Worm (Caenorhabditis elegans) whole organism, L1 larva: Measurements from ENCODE around the gene Y73F8A.22.

Experiments used
- C04F5.9 ChIP-seq: sonication (generic microtip); optimal IDR thresholded peaks from 2 replicates; lab custom pipeline; 2016; ENCODE audit warnings: missing genetic modification characterization, missing compliant biosample characterization
- C34B4.2 ChIP-seq: sonication (generic microtip); optimal IDR thresholded peaks from 2 replicates; lab custom pipeline; 2017; ENCODE audit warnings: mild to moderate bottlenecking, missing genetic modification characterization, missing compliant biosample characterization
- F16B12.6 ChIP-seq: fragments of 150-350 bp; optimal IDR thresholded peaks from 2 replicates; lab custom pipeline; 2014; ENCODE audit warnings: missing biosample characterization, missing genetic modification characterization
- Y116A8C.19 ChIP-seq: sonication (generic microtip); optimal IDR thresholded peaks from 2 replicates; lab custom pipeline; 2016; ENCODE audit warnings: missing compliant biosample characterization, missing genetic modification characterization, borderline replicate concordance
- aha-1 ChIP-seq: fragments of 150-350 bp; optimal IDR thresholded peaks from 2 replicates; lab custom pipeline; 2014; ENCODE audit warnings: missing biosample characterization, missing genetic modification characterization
- aly-2 ChIP-seq: fragments of 150-350 bp; optimal IDR thresholded peaks from 2 replicates; lab custom pipeline; 2014; ENCODE audit warnings: missing biosample characterization, missing genetic modification characterization
- ama-1 ChIP-seq: fragments of 150-350 bp; optimal IDR thresholded peaks from 2 replicates; lab custom pipeline; 2014
- ceh-90 ChIP-seq: sonication (generic microtip); optimal IDR thresholded peaks from 2 replicates; lab custom pipeline; 2016; ENCODE audit warnings: missing genetic modification characterization, missing compliant biosample characterization
- ces-1 ChIP-seq: fragments of 150-350 bp; optimal IDR thresholded peaks from 2 replicates; lab custom pipeline; 2014; ENCODE audit warnings: missing biosample characterization, missing genetic modification reagents, missing genetic modification characterization
- dpl-1 ChIP-seq, 3 experiments: fragments of 150-350 bp in 2 of 3; sonication (generic microtip) in 1 of 3; optimal IDR thresholded peaks; 2 replicates each; lab custom pipeline; 2014 to 2017; ENCODE audit warnings: missing biosample characterization in 3 of 3, missing genetic modification characterization in 3 of 3, missing genetic modification reagents in 3 of 3
- dsc-1 ChIP-seq: sonication (generic microtip); optimal IDR thresholded peaks from 2 replicates; lab custom pipeline; 2016; ENCODE audit warnings: mild to moderate bottlenecking, missing genetic modification characterization, missing compliant biosample characterization
- efl-1 ChIP-seq, 4 experiments: fragments of 150-350 bp; optimal IDR thresholded peaks in 3 of 4; peaks in 1 of 4; 1 replicate in 1 of 4; 2 replicates in 3 of 4; lab custom pipeline; 2014; ENCODE audit warnings: missing biosample characterization in 2 of 4, missing genetic modification characterization in 2 of 4, missing genetic modification reagents in 2 of 4
- efl-3 ChIP-seq: fragments of 200-800 bp; sonication (Bioruptor generic); optimal IDR thresholded peaks from 2 replicates; lab custom pipeline; 2018; ENCODE audit warnings: mild to moderate bottlenecking, missing genetic modification characterization, missing compliant biosample characterization
- egl-13 ChIP-seq: sonication (generic microtip); optimal IDR thresholded peaks from 2 replicates; lab custom pipeline; 2016; ENCODE audit warnings: missing genotype, missing genetic modification reagents, missing genetic modification characterization, missing compliant biosample characterization
- egl-27 ChIP-seq, 2 experiments: fragments of 150-350 bp in 1 of 2; sonication (generic microtip); optimal IDR thresholded peaks; 3 replicates each; lab custom pipeline; 2017 to 2018; ENCODE audit warnings: missing biosample characterization in 2 of 2, missing genetic modification characterization in 2 of 2, missing genetic modification reagents in 2 of 2
- fkh-8 ChIP-seq: sonication (generic microtip); optimal IDR thresholded peaks from 2 replicates; lab custom pipeline; 2016; ENCODE audit warnings: mild to moderate bottlenecking, missing genetic modification characterization, missing compliant biosample characterization
- fos-1 ChIP-seq: fragments of 150-350 bp; optimal IDR thresholded peaks from 2 replicates; lab custom pipeline; 2014; ENCODE audit warnings: missing biosample characterization, missing genetic modification characterization
- hpl-2 ChIP-seq: fragments of 150-350 bp; optimal IDR thresholded peaks from 2 replicates; lab custom pipeline; 2014; ENCODE audit warnings: missing biosample characterization, missing genetic modification reagents, missing genetic modification characterization
- irx-1 ChIP-seq: sonication (generic microtip); optimal IDR thresholded peaks from 2 replicates; lab custom pipeline; 2016; ENCODE audit warnings: missing genetic modification characterization, missing compliant biosample characterization
- jun-1 ChIP-seq: fragments of 150-350 bp; optimal IDR thresholded peaks from 2 replicates; lab custom pipeline; 2014; ENCODE audit warnings: missing biosample characterization, missing genetic modification reagents, missing genetic modification characterization
- lin-15B ChIP-seq: fragments of 150-350 bp; sonication (generic microtip); optimal IDR thresholded peaks from 3 replicates; lab custom pipeline; 2014; ENCODE audit warnings: missing biosample characterization, missing genetic modification characterization
- lin-39 ChIP-seq: fragments of 150-350 bp; optimal IDR thresholded peaks from 2 replicates; lab custom pipeline; 2014; ENCODE audit warnings: missing biosample characterization, missing genetic modification reagents, missing genetic modification characterization
- lir-3 ChIP-seq: sonication (generic microtip); optimal IDR thresholded peaks from 2 replicates; lab custom pipeline; 2016; ENCODE audit warnings: mild to moderate bottlenecking, missing genetic modification characterization, moderate library complexity, missing compliant biosample characterization; ENCODE audit not compliant: poor library complexity
- lsy-2 ChIP-seq, 2 experiments: fragments of 150-350 bp; optimal IDR thresholded peaks; 2 replicates each; lab custom pipeline; 2014; ENCODE audit warnings: missing biosample characterization in 2 of 2, missing genetic modification characterization in 2 of 2
- mdl-1 ChIP-seq, 2 experiments: fragments of 150-350 bp; optimal IDR thresholded peaks; 2 replicates each; lab custom pipeline; 2014 to 2017; ENCODE audit warnings: missing biosample characterization in 2 of 2, missing genetic modification characterization in 2 of 2, inconsistent platforms in 1 of 2
- mep-1 ChIP-seq: fragments of 150-350 bp; optimal IDR thresholded peaks from 2 replicates; lab custom pipeline; 2014; ENCODE audit warnings: missing biosample characterization, missing genetic modification characterization
- nhr-237 ChIP-seq: fragments of 150-350 bp; optimal IDR thresholded peaks from 2 replicates; lab custom pipeline; 2014; ENCODE audit warnings: missing biosample characterization, missing genetic modification characterization
- nhr-28 ChIP-seq: fragments of 150-350 bp; optimal IDR thresholded peaks from 2 replicates; lab custom pipeline; 2014; ENCODE audit warnings: missing biosample characterization, missing genetic modification characterization
- nhr-71 ChIP-seq: sonication (generic microtip); optimal IDR thresholded peaks from 2 replicates; lab custom pipeline; 2016; ENCODE audit warnings: mild to moderate bottlenecking, missing genetic modification characterization, moderate library complexity, missing compliant biosample characterization
- nhr-76 ChIP-seq: sonication (generic microtip); optimal IDR thresholded peaks from 2 replicates; lab custom pipeline; 2017; ENCODE audit warnings: missing biosample characterization, missing genetic modification characterization
- nhr-84 ChIP-seq: sonication (generic microtip); optimal IDR thresholded peaks from 2 replicates; lab custom pipeline; 2017; ENCODE audit warnings: missing biosample characterization, missing genetic modification characterization
- nhr-90 ChIP-seq: sonication (generic microtip); optimal IDR thresholded peaks from 2 replicates; lab custom pipeline; 2016; ENCODE audit warnings: mild to moderate bottlenecking, missing genetic modification characterization, missing compliant biosample characterization; ENCODE audit not compliant: poor library complexity
- pag-3 ChIP-seq: sonication (generic microtip); optimal IDR thresholded peaks from 2 replicates; lab custom pipeline; 2017; ENCODE audit warnings: missing genetic modification characterization, mild to moderate bottlenecking, missing compliant biosample characterization, antibody characterized with exemption, borderline replicate concordance; ENCODE audit not compliant: insufficient read depth
- rnt-1 ChIP-seq: sonication (generic microtip); optimal IDR thresholded peaks from 2 replicates; lab custom pipeline; 2016; ENCODE audit warnings: mild to moderate bottlenecking, missing genetic modification characterization, moderate library complexity, missing compliant biosample characterization
- sup-37 ChIP-seq: fragments of 200-800 bp; sonication (Bioruptor generic); optimal IDR thresholded peaks from 2 replicates; lab custom pipeline; 2018; ENCODE audit warnings: mild to moderate bottlenecking, missing genetic modification characterization, missing compliant biosample characterization
- tlp-1 ChIP-seq: fragments of 150-350 bp; optimal IDR thresholded peaks from 2 replicates; lab custom pipeline; 2014; ENCODE audit warnings: missing biosample characterization, missing genetic modification characterization
- unc-30 ChIP-seq: sonication (generic microtip); optimal IDR thresholded peaks from 2 replicates; lab custom pipeline; 2017; ENCODE audit warnings: missing biosample characterization, missing genetic modification characterization
- unc-98 ChIP-seq: fragments of 200-800 bp; sonication (Bioruptor generic); IDR thresholded peaks from 2 replicates; pipeline ENCODE4 v1.3.6; 2022; ENCODE audit warnings: missing genetic modification characterization, missing compliant biosample characterization
- vab-15 ChIP-seq: sonication (generic microtip); optimal IDR thresholded peaks from 2 replicates; lab custom pipeline; 2017; ENCODE audit warnings: missing genotype, mild to moderate bottlenecking, missing genetic modification characterization, missing compliant biosample characterization
- ztf-11 ChIP-seq, 2 experiments: sonication (generic microtip); optimal IDR thresholded peaks; 2 replicates each; lab custom pipeline; 2016 to 2017; ENCODE audit warnings: missing genetic modification characterization in 2 of 2, missing biosample characterization in 1 of 2, missing compliant biosample characterization in 1 of 2
- ztf-4 ChIP-seq: fragments of 150-350 bp; optimal IDR thresholded peaks from 2 replicates; lab custom pipeline; 2014; ENCODE audit warnings: missing biosample characterization, missing genetic modification characterization

Gene Y73F8A.22

ce11 chrIV:15471430-15471829, 30.2 kb upstream of the Y73F8A.22 start, which contains the start of gene ntl-11 (continued):
- TF ChIP-seq lsy-2 (tag; optimal IDR thresholded peaks at IDR 0.05; lab: Kevin White, UChicago) = peak; percentile 96 to 97
- peak; percentile 97 for TF ChIP-seq nhr-90 (tag; lab: Kevin White, UChicago)
- TF ChIP-seq aly-2 (tag; lab: Kevin White, UChicago) = peak; percentile 96
- TF ChIP-seq ztf-11 (tag; optimal IDR thresholded peaks at IDR 0.05; lab: Kevin White, UChicago) = peak in 1 of 2 experiments; percentile 88
- TF ChIP-seq C34B4.2 (tag; lab: Kevin White, UChicago) = peak; percentile 87
- TF ChIP-seq efl-3 = peak; percentile 66
- peak; percentile 97 for TF ChIP-seq lin-39 (tag; lab: Kevin White, UChicago)
- TF ChIP-seq F16B12.6 = peak; percentile 69
- TF ChIP-seq irx-1 = peak; percentile 96
- TF ChIP-seq aha-1 (tag; lab: Kevin White, UChicago) = peak; percentile 89
- peak; percentile 95 for TF ChIP-seq egl-13
- peak; percentile 86 to 91 (median 88) for TF ChIP-seq dpl-1 (GFP tag; optimal IDR thresholded peaks at IDR 0.05; lab: Kevin White, UChicago)
- TF ChIP-seq ces-1 (GFP tag; lab: Kevin White, UChicago) = no peak
- no peak for TF ChIP-seq lir-3
- TF ChIP-seq pag-3 = peak; percentile 65
- peak; percentile 98 for TF ChIP-seq fkh-8
- peak; percentile 94 to 97 for TF ChIP-seq efl-1 (optimal IDR thresholded peaks at IDR 0.05; lab: Kevin White, UChicago)
- TF ChIP-seq efl-1 (GFP tag; optimal IDR thresholded peaks at IDR 0.05 in 1 of 2; lab: Kevin White, UChicago) = peak; percentile 86 to 99
- no peak for TF ChIP-seq Y116A8C.19 (tag; lab: Kevin White, UChicago)
- peak; percentile 83 for TF ChIP-seq nhr-237
- TF ChIP-seq unc-98 (GFP tag; lab: Robert Waterston, UW) = peak; percentile 90
- peak; percentile 74 for TF ChIP-seq unc-30 (tag; lab: Kevin White, UChicago)
- TF ChIP-seq mep-1 (tag; lab: Kevin White, UChicago) = peak; percentile 98
- TF ChIP-seq hpl-2 = peak; percentile 96
- TF ChIP-seq egl-27 (tag; optimal IDR thresholded peaks at IDR 0.05; lab: Kevin White, UChicago) = peak; percentile 43 to 79
- peak; percentile 99 for TF ChIP-seq lin-15B (tag; lab: Kevin White, UChicago)
- peak; percentile 94 for TF ChIP-seq ztf-4 (tag; lab: Kevin White, UChicago)
- TF ChIP-seq nhr-28 = no peak
- TF ChIP-seq vab-15 (tag; lab: Kevin White, UChicago) = no peak
- TF ChIP-seq jun-1 (tag; lab: Kevin White, UChicago) = peak; percentile 97
- TF ChIP-seq nhr-71 = peak; percentile 99
- no peak for TF ChIP-seq nhr-84 (tag; lab: Kevin White, UChicago)
- no peak for TF ChIP-seq rnt-1 (tag; lab: Kevin White, UChicago)
- peak; percentile 3 for TF ChIP-seq nhr-76 (tag; lab: Kevin White, UChicago)
- peak; percentile 64 for TF ChIP-seq ceh-90 (tag; lab: Kevin White, UChicago)

DNA sequence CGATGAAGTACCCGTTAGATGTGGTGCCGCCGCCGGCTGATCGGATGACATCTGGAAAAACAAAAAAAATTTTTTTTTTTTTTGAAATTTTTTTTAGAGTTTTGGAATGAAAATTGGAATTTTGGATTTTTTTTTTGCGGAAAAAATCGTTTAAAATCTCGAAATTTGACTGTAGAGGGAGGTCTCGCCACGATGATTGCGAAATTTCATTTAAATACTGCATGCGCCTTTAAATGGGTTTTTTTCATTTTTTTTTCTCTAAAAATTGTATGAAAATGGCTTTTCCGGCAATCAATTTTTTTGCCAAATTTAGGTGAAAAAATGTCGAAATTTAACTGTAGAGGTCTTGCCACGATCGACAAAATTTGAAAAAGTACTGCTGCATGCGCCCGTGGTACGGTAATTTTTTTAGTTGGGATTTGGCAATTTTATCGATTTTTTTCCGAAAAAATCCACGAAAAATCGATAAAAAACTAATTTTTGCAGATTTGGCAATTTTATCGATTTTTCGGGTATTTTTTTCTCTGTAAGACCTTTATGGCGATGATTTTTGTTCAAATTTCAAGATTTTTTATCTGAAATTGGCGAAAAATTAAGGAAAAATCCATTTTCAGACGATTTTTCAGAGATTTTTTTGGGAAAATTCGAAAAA, 12.1 kb upstream of the Y73F8A.22 start, which contains the start of gene gtf-2H4:
gtf-2H4 (minus strand) TSS at position 51 of the 652 bp plus-strand sequence.
- TF ChIP-seq nhr-71 (no peak), C04F5.9 (tag; lab: Kevin White, UChicago) (no peak), nhr-237 (no peak), dsc-1 (tag; lab: Kevin White, UChicago) (no peak), mdl-1 (tag; optimal IDR thresholded peaks at IDR 0.05; lab: Kevin White, UChicago) (no peak), ztf-11 (tag; optimal IDR thresholded peaks at IDR 0.05; lab: Kevin White, UChicago) (no peak), tlp-1 (no peak), fos-1 (tag; lab: Kevin White, UChicago) (no peak), ama-1 (lab: Kevin White, UChicago) (no peak), sup-37 (GFP tag; lab: Kevin White, UChicago) (no peak), dpl-1 (GFP tag; optimal IDR thresholded peaks at IDR 0.05; lab: Kevin White, UChicago) (no peak)
